Worm (Caenorhabditis elegans): ENCODE measurements around the gene nog-1.

DNA sequence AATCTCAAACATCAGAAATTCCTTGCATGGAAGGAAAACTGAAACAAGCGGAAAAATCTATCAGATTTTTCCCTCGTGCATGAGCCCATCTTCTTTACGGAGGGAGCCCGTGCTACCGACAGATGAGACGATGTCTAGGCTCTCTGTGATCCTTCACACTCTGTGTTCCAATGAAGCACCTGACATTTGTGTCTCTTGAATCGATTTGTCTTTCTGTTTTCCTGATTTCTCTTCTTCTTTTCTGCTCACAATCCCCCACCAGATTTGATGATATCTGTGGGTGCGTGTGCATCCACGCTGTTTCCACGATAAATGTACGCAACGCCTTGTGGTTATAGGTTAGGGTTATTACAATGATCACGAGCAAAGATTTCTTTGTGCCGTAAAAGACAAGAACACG lies 14.8 kb upstream of the nog-1 start:
- TF ChIP-seq B0336.3 (GFP tag; IDR thresholded peaks at IDR 0.05) (no peak), lin-54 (GFP tag; optimal IDR thresholded peaks at IDR 0.05) (no peak), ceh-100 (GFP tag; IDR thresholded peaks at IDR 0.05) (no peak), unc-130 (GFP tag; optimal IDR thresholded peaks at IDR 0.05) (no peak), hrde-1 (tag; optimal IDR thresholded peaks at IDR 0.05; ENCODE audit: borderline replicate concordance) (no peak), pha-4 (tag; optimal IDR thresholded peaks at IDR 0.05) (no peak), him-1 (tag; optimal IDR thresholded peaks at IDR 0.05) (no peak), ama-1 (optimal IDR thresholded peaks at IDR 0.05) (no peak), ama-1 (GFP tag; optimal IDR thresholded peaks at IDR 0.05) (no peak)

Data from whole organism, young adult.